Worm (Caenorhabditis elegans): ENCODE data around the gene R13D11.1.

Gene R13D11.1

ce11 chrV:817182-817581 lies at the start of gene R13D11.1:
R13D11.1 (plus strand) TSS chrV:817482.
- TF ChIP-seq lim-6 (tag; optimal IDR thresholded peaks at IDR 0.05) (no peak), K02D7.2 (tag; optimal IDR thresholded peaks at IDR 0.05) (no peak), fax-1 (tag; optimal IDR thresholded peaks at IDR 0.05) (no peak), hlh-6 (tag; optimal IDR thresholded peaks at IDR 0.05) (no peak), unc-42 (tag; optimal IDR thresholded peaks at IDR 0.05) (no peak), C38D4.7 (GFP tag; optimal IDR thresholded peaks at IDR 0.05) (no peak), nfya-1 (tag; optimal IDR thresholded peaks at IDR 0.05) (no peak), gmeb-2 (tag; optimal IDR thresholded peaks at IDR 0.05) (no peak), dmd-4 (tag; optimal IDR thresholded peaks at IDR 0.05; ENCODE audit: borderline replicate concordance) (no peak), tbx-2 (tag; optimal IDR thresholded peaks at IDR 0.05) (no peak), pag-3 (tag; optimal IDR thresholded peaks at IDR 0.05; ENCODE audit: borderline replicate concordance) (no peak), pax-1 (tag; optimal IDR thresholded peaks at IDR 0.05) (no peak), hlh-8 (tag; optimal IDR thresholded peaks at IDR 0.05) (no peak), tbx-7 (tag; optimal IDR thresholded peaks at IDR 0.05) (no peak), fkh-10 (GFP tag; optimal IDR thresholded peaks at IDR 0.05) (no peak), lin-11 (tag; optimal IDR thresholded peaks at IDR 0.05) (no peak), ceh-9 (tag; optimal IDR thresholded peaks at IDR 0.05) (no peak), dve-1 (tag; optimal IDR thresholded peaks at IDR 0.05) (no peak)

ce11 chrV:772210-772609 lies 45.1 kb upstream of the R13D11.1 start:
- TF ChIP-seq elt-4 (tag; optimal IDR thresholded peaks at IDR 0.05) (no peak), ceh-18 (tag; optimal IDR thresholded peaks at IDR 0.05) (no peak), unc-42 (tag; optimal IDR thresholded peaks at IDR 0.05) (no peak), K02D7.2 (tag; optimal IDR thresholded peaks at IDR 0.05) (no peak), sox-4 (tag; optimal IDR thresholded peaks at IDR 0.05) (no peak), tbx-2 (tag; optimal IDR thresholded peaks at IDR 0.05) (no peak), ceh-2 (tag; optimal IDR thresholded peaks at IDR 0.05) (no peak), Y22D7AL.16 (tag; optimal IDR thresholded peaks at IDR 0.05) (no peak)

ce11 chrV:773256-773655 lies 44.0 kb upstream of the R13D11.1 start, which contains the start of gene sti-1:
sti-1 (plus strand) TSS chrV:773518.
- TF ChIP-seq mec-3 (tag; optimal IDR thresholded peaks at IDR 0.05; ENCODE audit: borderline replicate concordance) (no peak), unc-42 (tag; optimal IDR thresholded peaks at IDR 0.05) (peak; percentile 64), ceh-48 (tag; optimal IDR thresholded peaks at IDR 0.05) (peak; percentile 10), ceh-22 (tag; optimal IDR thresholded peaks at IDR 0.05) (no peak), ceh-31 (tag; optimal IDR thresholded peaks at IDR 0.05) (peak; percentile 61), tbx-7 (tag; optimal IDR thresholded peaks at IDR 0.05) (no peak), nfya-1 (tag; optimal IDR thresholded peaks at IDR 0.05) (peak; percentile 83), elt-2 (tag; optimal IDR thresholded peaks at IDR 0.05) (peak; percentile 44), pax-1 (tag; optimal IDR thresholded peaks at IDR 0.05) (peak; percentile 24), lim-6 (tag; optimal IDR thresholded peaks at IDR 0.05) (no peak), unc-55 (GFP tag; optimal IDR thresholded peaks at IDR 0.05) (peak; percentile 77), dve-1 (tag; optimal IDR thresholded peaks at IDR 0.05) (peak; percentile 36), ceh-18 (tag; optimal IDR thresholded peaks at IDR 0.05) (peak; percentile 32)

- TF ChIP-seq hlh-8 (tag; optimal IDR thresholded peaks at IDR 0.05) (no peak), T23F11.4 (GFP tag; optimal IDR thresholded peaks at IDR 0.05) (no peak), tbx-7 (tag; optimal IDR thresholded peaks at IDR 0.05) (no peak), dve-1 (tag; optimal IDR thresholded peaks at IDR 0.05) (no peak), pros-1 (tag; optimal IDR thresholded peaks at IDR 0.05) (no peak), ets-4 (tag; optimal IDR thresholded peaks at IDR 0.05) (no peak), elt-2 (tag; optimal IDR thresholded peaks at IDR 0.05) (no peak), ceh-19 (GFP tag; optimal IDR thresholded peaks at IDR 0.05) (no peak), sox-4 (tag; optimal IDR thresholded peaks at IDR 0.05) (no peak), dmd-4 (tag; optimal IDR thresholded peaks at IDR 0.05; ENCODE audit: borderline replicate concordance) (no peak), pag-3 (tag; optimal IDR thresholded peaks at IDR 0.05; ENCODE audit: borderline replicate concordance) (no peak), K09A11.1 (tag; optimal IDR thresholded peaks at IDR 0.05; ENCODE audit: insufficient read depth) (no peak), sdc-2 (tag; optimal IDR thresholded peaks at IDR 0.05) (no peak), nhr-11 (tag; optimal IDR thresholded peaks at IDR 0.05) (no peak), K02D7.2 (tag; optimal IDR thresholded peaks at IDR 0.05) (no peak)
These were observed 42.9 kb upstream of the R13D11.1 start for ce11 chrV:774341-774740.

Data from whole organism, late embryonic.